Worm (Caenorhabditis elegans): ENCODE data around the gene pqn-65.

DNA sequence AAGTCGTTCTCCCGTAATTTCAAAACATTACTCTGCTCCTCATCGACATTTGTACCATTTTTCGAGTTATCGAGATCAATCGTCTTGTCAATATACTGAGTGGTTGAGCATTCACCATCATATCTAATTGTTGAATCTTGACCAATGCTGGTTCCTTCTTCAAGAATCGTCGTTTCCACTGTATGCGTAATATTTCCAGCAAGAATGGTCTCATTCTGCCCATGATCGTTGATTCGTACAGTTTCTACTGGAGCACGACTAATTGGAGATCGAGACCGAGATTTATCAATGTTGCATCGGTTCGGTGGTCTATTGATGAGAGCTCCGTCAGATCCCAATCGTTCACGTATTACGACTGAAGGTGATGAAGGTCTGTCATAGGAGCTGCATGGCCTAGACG lies 19.9 kb downstream of the pqn-65 start:
- TF ChIP-seq ceh-62 (tag; optimal IDR thresholded peaks at IDR 0.05), result no peak
- no peak for TF ChIP-seq nhr-237 (tag; optimal IDR thresholded peaks at IDR 0.05)
